Fruit fly (Drosophila melanogaster): ENCODE results near the gene Sec61gamma.

The Sec61gamma gene

dm6 chrX:19601644-19602043 is 41.5 kb upstream of the Sec61gamma start, which contains the start of gene CG14220 (continued):
- TF ChIP-seq pita (GFP tag; optimal IDR thresholded peaks at IDR 0.05) (no peak), trem (tag; optimal IDR thresholded peaks at IDR 0.05) (peak; percentile 87), Doc3 (GFP tag; IDR thresholded peaks at IDR 0.05; ENCODE audit: partially characterized antibody) (peak; percentile 85; the same call in 2 of the 3 replicates), pnt (GFP tag; optimal IDR thresholded peaks at IDR 0.05) (no peak), ara (GFP tag; IDR thresholded peaks at IDR 0.05) (no peak), bigmax (GFP tag; optimal IDR thresholded peaks at IDR 0.05) (no peak), ATbp (GFP tag; optimal IDR thresholded peaks at IDR 0.05) (no peak), CG4617 (GFP tag; optimal IDR thresholded peaks at IDR 0.05; ENCODE audit: borderline replicate concordance) (peak; percentile 43), Fer2 (tag; optimal IDR thresholded peaks at IDR 0.05) (no peak), ab (GFP tag; optimal IDR thresholded peaks at IDR 0.05) (no peak), CG14965 (GFP tag; optimal IDR thresholded peaks at IDR 0.05; ENCODE audit: borderline replicate concordance) (no peak), rib (GFP tag; IDR thresholded peaks at IDR 0.05) (no peak), disco-r (GFP tag; optimal IDR thresholded peaks at IDR 0.05) (no peak), CG17612 (GFP tag; IDR thresholded peaks at IDR 0.05) (no peak), CG1233 (GFP tag; optimal IDR thresholded peaks at IDR 0.05) (no peak), jigr1 (GFP tag; IDR thresholded peaks at IDR 0.05) (no peak), dmrt99B (tag; optimal IDR thresholded peaks at IDR 0.05) (no peak), mirr (GFP tag; optimal IDR thresholded peaks at IDR 0.05) (no peak), CG13296 (GFP tag; optimal IDR thresholded peaks at IDR 0.05) (peak; percentile 9), Taf1 (GFP tag; IDR thresholded peaks at IDR 0.05) (no peak), Six4 (GFP tag; optimal IDR thresholded peaks at IDR 0.05) (no peak), CHES-1-like (GFP tag; optimal IDR thresholded peaks at IDR 0.05) (peak; percentile 10), Hr39 (optimal IDR thresholded peaks at IDR 0.05) (no peak), CG10959 (GFP tag; IDR thresholded peaks at IDR 0.05) (no peak), slbo (GFP tag; IDR thresholded peaks at IDR 0.05) (peak; percentile 36; the same call in 1 of the 2 replicates), CG2199 (GFP tag; IDR thresholded peaks at IDR 0.05) (no peak), CG4328 (GFP tag; optimal IDR thresholded peaks at IDR 0.05) (no peak), CG13624 (GFP tag; optimal IDR thresholded peaks at IDR 0.05) (peak; percentile 7), CG6175 (GFP tag; IDR thresholded peaks at IDR 0.05) (no peak), CG31224 (GFP tag; IDR thresholded peaks at IDR 0.05) (no peak), CG8359 (GFP tag; optimal IDR thresholded peaks at IDR 0.05; ENCODE audit: borderline replicate concordance) (no peak), E2f1 (GFP tag; IDR thresholded peaks at IDR 0.05) (no peak), CG8290 (GFP tag; optimal IDR thresholded peaks at IDR 0.05) (no peak), CG8290 (tag; optimal IDR thresholded peaks at IDR 0.05) (peak in 1 of 2 experiments; percentile 72), CG10209 (GFP tag; optimal IDR thresholded peaks at IDR 0.05) (no peak), Nf-YA (GFP tag; IDR thresholded peaks at IDR 0.05) (no peak), CG13123 (GFP tag; optimal IDR thresholded peaks at IDR 0.05) (no peak), so (GFP tag; IDR thresholded peaks at IDR 0.05) (no peak), gt (GFP tag; IDR thresholded peaks at IDR 0.05) (no peak), GATAe (GFP tag; conservative IDR thresholded peaks at IDR 0.05) (no peak), gcm (GFP tag; optimal IDR thresholded peaks at IDR 0.05) (no peak), Sry-δ (GFP tag; optimal IDR thresholded peaks at IDR 0.05) (peak; percentile 93), Bgb (GFP tag; IDR thresholded peaks at IDR 0.05; ENCODE audit: partially characterized antibody) (peak; percentile 97), dimm (GFP tag; IDR thresholded peaks at IDR 0.05) (no peak), CG9876 (GFP tag; optimal IDR thresholded peaks at IDR 0.05) (no peak), ind (GFP tag; optimal IDR thresholded peaks at IDR 0.05) (no peak), Sox102F (GFP tag; optimal IDR thresholded peaks at IDR 0.05) (no peak), CG7786 (GFP tag; optimal IDR thresholded peaks at IDR 0.05) (no peak), Fer3 (tag; optimal IDR thresholded peaks at IDR 0.05) (no peak), Side (GFP tag; optimal IDR thresholded peaks at IDR 0.05) (no peak), gro (GFP tag; optimal IDR thresholded peaks at IDR 0.05) (peak; percentile 11), fd102C (GFP tag; optimal IDR thresholded peaks at IDR 0.05) (no peak), vnd (GFP tag; IDR thresholded peaks at IDR 0.05; ENCODE audit: partially characterized antibody) (peak; percentile 87)

All from whole organism, embryonic.